Worm (Caenorhabditis elegans) whole organism, L4 larva: ENCODE results near the gene F47B8.18.
"Not testable (repeated sequence)": the region's sequence is repeated elsewhere in the genome, so short reads cannot be mapped to it uniquely, and the experiment has no call there.

ENCODE experiments used
- D1046.2 ChIP-seq: fragments of 200-800 bp; sonication (Bioruptor generic); IDR thresholded peaks from 2 replicates; pipeline ENCODE4 v1.3.6; 2022; ENCODE audit warnings: missing genetic modification characterization, missing compliant biosample characterization
- F10B5.3 ChIP-seq: sonication (generic microtip); optimal IDR thresholded peaks from 2 replicates; lab custom pipeline; 2016; ENCODE audit warnings: mild to moderate bottlenecking, missing genetic modification characterization, missing compliant biosample characterization
- F44E2.7 ChIP-seq: fragments of 200-800 bp; sonication (Bioruptor generic); IDR thresholded peaks from 2 replicates; pipeline ENCODE4 v2.1.2; 2022; ENCODE audit warnings: missing genetic modification characterization, missing compliant biosample characterization
- R02D3.7 ChIP-seq: fragments of 150-350 bp; sonication (generic microtip); optimal IDR thresholded peaks from 3 replicates; lab custom pipeline; 2014; ENCODE audit warnings: missing biosample characterization, missing genetic modification characterization
- Y48G9A.11 ChIP-seq: fragments of 200-800 bp; sonication (Bioruptor generic); IDR thresholded peaks from 2 replicates; pipeline ENCODE4 v1.3.6; 2022; ENCODE audit warnings: missing genetic modification reagents, missing genetic modification characterization, missing compliant biosample characterization
- aly-2 ChIP-seq: sonication (generic microtip); optimal IDR thresholded peaks from 2 replicates; lab custom pipeline; 2018; ENCODE audit warnings: missing biosample characterization, missing genetic modification characterization
- ceh-32 ChIP-seq: sonication (generic microtip); optimal IDR thresholded peaks from 2 replicates; lab custom pipeline; 2016; ENCODE audit warnings: mild to moderate bottlenecking, missing genetic modification characterization, missing compliant biosample characterization; ENCODE audit not compliant: poor library complexity
- ceh-44 ChIP-seq: fragments of 200-800 bp; sonication (Bioruptor generic); IDR thresholded peaks from 2 replicates; pipeline ENCODE4 v1.3.6; 2022; ENCODE audit warnings: missing genetic modification reagents, missing genetic modification characterization, missing compliant biosample characterization
- cey-2 ChIP-seq: sonication (generic microtip); optimal IDR thresholded peaks from 3 replicates; lab custom pipeline; 2017; ENCODE audit warnings: missing genetic modification characterization, mild to moderate bottlenecking, missing compliant biosample characterization, antibody characterized with exemption, borderline replicate concordance; ENCODE audit not compliant: insufficient read depth
- dpl-1 ChIP-seq: fragments of 150-350 bp; optimal IDR thresholded peaks from 2 replicates; lab custom pipeline; 2014; ENCODE audit warnings: missing biosample characterization, missing genetic modification reagents, missing genetic modification characterization
- fos-1 ChIP-seq: fragments of 150-350 bp; optimal IDR thresholded peaks from 2 replicates; lab custom pipeline; 2014; ENCODE audit warnings: missing biosample characterization, missing genetic modification characterization
- hlh-30 ChIP-seq: sonication (generic microtip); optimal IDR thresholded peaks from 2 replicates; lab custom pipeline; 2017; ENCODE audit warnings: antibody characterized with exemption, mild to moderate bottlenecking, missing genetic modification characterization, missing compliant biosample characterization; ENCODE audit not compliant: insufficient read depth
- hmg-1.1 ChIP-seq: fragments of 200-800 bp; sonication (Bioruptor generic); IDR thresholded peaks from 2 replicates; pipeline ENCODE4 v1.3.6; 2022; ENCODE audit warnings: missing genetic modification reagents, missing genetic modification characterization, missing compliant biosample characterization
- jun-1 ChIP-seq: fragments of 150-350 bp; optimal IDR thresholded peaks from 2 replicates; lab custom pipeline; 2014; ENCODE audit warnings: missing biosample characterization, missing genetic modification reagents, missing genetic modification characterization
- lim-7 ChIP-seq: fragments of 200-800 bp; sonication (Bioruptor generic); IDR thresholded peaks from 2 replicates; pipeline ENCODE4 v1.3.6; 2022; ENCODE audit warnings: missing genetic modification characterization, missing compliant biosample characterization
- lin-38 ChIP-seq: fragments of 200-800 bp; sonication (Bioruptor generic); IDR thresholded peaks from 2 replicates; pipeline ENCODE4 v1.3.6; 2022; ENCODE audit warnings: missing genetic modification reagents, missing genetic modification characterization, missing compliant biosample characterization
- madf-9 ChIP-seq: fragments of 200-800 bp; sonication (Bioruptor generic); conservative IDR thresholded peaks from 2 replicates; pipeline ENCODE4 v1.3.6; 2022; ENCODE audit warnings: missing genetic modification reagents, missing genetic modification characterization, missing compliant biosample characterization
- mdt-29 ChIP-seq: fragments of 200-800 bp; sonication (Bioruptor generic); IDR thresholded peaks from 2 replicates; pipeline ENCODE4 v1.3.6; 2022; ENCODE audit warnings: missing genetic modification reagents, missing genetic modification characterization, missing compliant biosample characterization
- mes-2 ChIP-seq: sonication (generic microtip); optimal IDR thresholded peaks from 2 replicates; lab custom pipeline; 2016; ENCODE audit warnings: missing genotype, mild to moderate bottlenecking, missing genetic modification characterization, missing compliant biosample characterization; ENCODE audit not compliant: poor library complexity, severe bottlenecking
- nhr-10 ChIP-seq: fragments of 150-350 bp; optimal IDR thresholded peaks from 2 replicates; lab custom pipeline; 2014; ENCODE audit warnings: missing biosample characterization, missing genetic modification characterization
- nhr-237 ChIP-seq: sonication (generic microtip); optimal IDR thresholded peaks from 2 replicates; lab custom pipeline; 2017; ENCODE audit warnings: missing biosample characterization, missing genetic modification characterization
- nhr-25 ChIP-seq: sonication (generic microtip); optimal IDR thresholded peaks from 2 replicates; lab custom pipeline; 2017; ENCODE audit warnings: missing genetic modification characterization, mild to moderate bottlenecking, missing compliant biosample characterization, antibody characterized with exemption, moderate library complexity, borderline replicate concordance; ENCODE audit not compliant: insufficient read depth
- nhr-28 ChIP-seq: fragments of 150-350 bp; optimal IDR thresholded peaks from 2 replicates; lab custom pipeline; 2014; ENCODE audit warnings: missing biosample characterization, missing genetic modification characterization
- nhr-41 ChIP-seq: fragments of 200-800 bp; sonication (Bioruptor generic); IDR thresholded peaks from 2 replicates; pipeline ENCODE4 v1.3.6; 2022; ENCODE audit warnings: missing genetic modification reagents, missing genetic modification characterization, missing compliant biosample characterization
- nhr-48 ChIP-seq: sonication (generic microtip); optimal IDR thresholded peaks from 2 replicates; lab custom pipeline; 2016; ENCODE audit warnings: mild to moderate bottlenecking, missing genetic modification characterization, missing compliant biosample characterization
- nhr-76 ChIP-seq: fragments of 150-350 bp; optimal IDR thresholded peaks from 2 replicates; lab custom pipeline; 2014; ENCODE audit warnings: missing biosample characterization, missing genetic modification characterization
- pqm-1 ChIP-seq: sonication (generic microtip); optimal IDR thresholded peaks from 2 replicates; lab custom pipeline; 2017; ENCODE audit warnings: missing biosample characterization, missing genetic modification characterization
- rbr-2 ChIP-seq: sonication (generic microtip); optimal IDR thresholded peaks from 2 replicates; lab custom pipeline; 2016; ENCODE audit warnings: missing genotype, missing genetic modification characterization, missing compliant biosample characterization
- skn-1 ChIP-seq: fragments of 150-350 bp; optimal IDR thresholded peaks from 2 replicates; lab custom pipeline; 2014; ENCODE audit warnings: missing biosample characterization, missing genetic modification characterization
- snpc-4 ChIP-seq: fragments of 150-350 bp; optimal IDR thresholded peaks from 2 replicates; lab custom pipeline; 2014; ENCODE audit warnings: missing biosample characterization, missing genetic modification characterization
- zfp-2 ChIP-seq: sonication (generic microtip); optimal IDR thresholded peaks from 2 replicates; lab custom pipeline; 2016; ENCODE audit warnings: mild to moderate bottlenecking, missing genetic modification characterization, missing compliant biosample characterization

Gene F47B8.18

ce11 chrV:14312695-14313094, 12.6 kb downstream of the F47B8.18 start, which contains the start of gene F14D7.8:
Gene F14D7.8, minus strand, starts transcription at chrV:14312795.
- TF ChIP-seq nhr-10 (tag; lab: Kevin White, UChicago) (no peak), fos-1 (no peak), hlh-30 (tag; lab: Kevin White, UChicago) (no peak), jun-1 (no peak), hmg-1.1 (no peak), F44E2.7 (GFP tag; lab: Robert Waterston, UW) (no peak), D1046.2 (GFP tag; lab: Robert Waterston, UW) (no peak), aly-2 (tag; lab: Kevin White, UChicago) (no peak), ceh-44 (GFP tag; lab: Robert Waterston, UW) (no peak), skn-1 (tag; lab: Kevin White, UChicago) (no peak)

ce11 chrV:14311115-14311514, 14.1 kb downstream of the F47B8.18 start, which contains the start of gene ddn-3:
Gene ddn-3, minus strand, starts transcription at chrV:14311215.
- TF ChIP-seq R02D3.7 (no peak), snpc-4 (tag; lab: Kevin White, UChicago) (no peak), hmg-1.1 (no peak), F10B5.3 (tag; lab: Kevin White, UChicago) (no peak), nhr-28 (no peak), mdt-29 (GFP tag; lab: Robert Waterston, UW) (no peak), nhr-76 (tag; lab: Kevin White, UChicago) (no peak), nhr-25 (tag; lab: Kevin White, UChicago) (no peak), lim-7 (GFP tag; lab: Robert Waterston, UW) (no peak), rbr-2 (tag; lab: Kevin White, UChicago) (no peak), jun-1 (no peak)

- TF ChIP-seq madf-9 (GFP tag; lab: Robert Waterston, UW); lin-38 (GFP tag; lab: Robert Waterston, UW); dpl-1: not testable (repeated sequence)
These were observed 15.6 kb downstream of the F47B8.18 start, which contains the start of gene F14D7.14 for ce11 chrV:14309632-14310031. Gene F14D7.14, plus strand, starts transcription at chrV:14309932.

ce11 chrV:14308164-14308563, 17.1 kb downstream of the F47B8.18 start, which contains the start of gene spig-5:
Gene spig-5, plus strand, starts transcription at chrV:14308464.
- not testable (repeated sequence) for TF ChIP-seq ceh-32; cey-2 (tag; lab: Kevin White, UChicago); mes-2 (tag; lab: Kevin White, UChicago)

- TF ChIP-seq nhr-41 (GFP tag; lab: Robert Waterston, UW); zfp-2; nhr-237 (tag; lab: Kevin White, UChicago): not testable (repeated sequence)
- TF ChIP-seq, all 104 proteins: peak for 0; not testable (repeated sequence) for 104
These were observed 18.5 kb downstream of the F47B8.18 start, which contains the start of gene spig-4 for ce11 chrV:14306771-14307170. Gene spig-4, minus strand, starts transcription at chrV:14306871.

- TF ChIP-seq nhr-48 (tag; lab: Kevin White, UChicago) (no peak), F10B5.3 (tag; lab: Kevin White, UChicago) (no peak), Y48G9A.11 (GFP tag; lab: Robert Waterston, UW) (no peak), pqm-1 (tag; lab: Kevin White, UChicago) (peak; percentile 41)
- TF ChIP-seq, all 104 proteins: peak for 1
These were observed 24.2 kb downstream of the F47B8.18 start, which contains the start of gene F14D7.6 for ce11 chrV:14301076-14301475. Gene F14D7.6, plus strand, starts transcription at chrV:14301413.
